Fruit fly (Drosophila melanogaster) whole organism, embryonic: ENCODE data around the gene Nrd1.
A peak's percentile ranks its signal among the peaks of the same experiment; 100 is the strongest.

ENCODE experiments used
- ATbp ChIP-seq: fragments of 200-800 bp; sonication (Bioruptor generic); optimal IDR thresholded peaks from 2 replicates; lab custom pipeline; 2017; ENCODE audit warnings: missing biosample characterization, mild to moderate bottlenecking, missing genetic modification characterization, missing genetic modification reagents
- CG10267 ChIP-seq: fragments of 200-800 bp; sonication (Bioruptor generic); optimal IDR thresholded peaks from 2 replicates; lab custom pipeline; 2018; ENCODE audit warnings: missing biosample characterization, mild to moderate bottlenecking, missing genetic modification characterization, moderate library complexity
- CG10366 ChIP-seq: fragments of 200-800 bp; sonication (Bioruptor generic); IDR thresholded peaks from 2 replicates; pipeline ENCODE4 v1.3.6; 2022; ENCODE audit warnings: missing biosample characterization, missing genetic modification characterization
- CG11398 ChIP-seq: fragments of 200-800 bp; sonication (Bioruptor generic); optimal IDR thresholded peaks from 2 replicates; lab custom pipeline; 2016; ENCODE audit warnings: missing biosample characterization, missing genetic modification characterization
- CG12769 ChIP-seq: fragments of 200-800 bp; sonication (Bioruptor generic); optimal IDR thresholded peaks from 2 replicates; lab custom pipeline; 2019; ENCODE audit warnings: missing biosample characterization, mild to moderate bottlenecking, missing genetic modification characterization, moderate library complexity
- CG17802 ChIP-seq: fragments of 200-800 bp; sonication (Bioruptor generic); optimal IDR thresholded peaks from 2 replicates; lab custom pipeline; 2018; ENCODE audit warnings: missing biosample characterization, mild to moderate bottlenecking, missing genetic modification characterization, moderate library complexity
- CG18619 ChIP-seq: fragments of 200-800 bp; sonication (Bioruptor generic); optimal IDR thresholded peaks from 3 replicates; lab custom pipeline; 2017; ENCODE audit warnings: missing biosample characterization, mild to moderate bottlenecking, missing genetic modification characterization
- CG2889 ChIP-seq: fragments of 200-800 bp; sonication (Bioruptor generic); IDR thresholded peaks from 3 replicates; pipeline ENCODE4 v1.3.6; 2022; ENCODE audit warnings: missing biosample characterization, missing genetic modification characterization
- CG34376 ChIP-seq: fragments of 200-800 bp; sonication (Bioruptor generic); optimal IDR thresholded peaks from 2 replicates; lab custom pipeline; 2018; ENCODE audit warnings: missing biosample characterization, mild to moderate bottlenecking, missing genetic modification characterization
- CG34422 ChIP-seq: fragments of 200-800 bp; sonication (Bioruptor generic); IDR thresholded peaks from 3 replicates; pipeline ENCODE4 v1.3.6; 2022; ENCODE audit warnings: missing biosample characterization, missing genetic modification characterization
- CG6654 ChIP-seq: fragments of 200-800 bp; sonication (Bioruptor generic); optimal IDR thresholded peaks from 2 replicates; lab custom pipeline; 2017; ENCODE audit warnings: missing biosample characterization, mild to moderate bottlenecking, missing genetic modification characterization
- CG7839 ChIP-seq: fragments of 200-800 bp; sonication (Bioruptor generic); optimal IDR thresholded peaks from 3 replicates; lab custom pipeline; 2018; ENCODE audit warnings: missing biosample characterization, mild to moderate bottlenecking, missing genetic modification characterization, moderate library complexity
- CG8089 ChIP-seq: fragments of 200-800 bp; sonication (Bioruptor generic); optimal IDR thresholded peaks from 3 replicates; lab custom pipeline; 2016; ENCODE audit warnings: missing biosample characterization, missing genetic modification characterization
- CG9215 ChIP-seq: fragments of 200-800 bp; sonication (Bioruptor generic); IDR thresholded peaks from 2 replicates; pipeline ENCODE4 v1.3.6; 2022; ENCODE audit warnings: missing biosample characterization, missing genetic modification characterization
- CoRest ChIP-seq: fragments of 200-800 bp; sonication (Bioruptor generic); optimal IDR thresholded peaks from 3 replicates; lab custom pipeline; 2018; ENCODE audit warnings: missing biosample characterization, mild to moderate bottlenecking, missing genetic modification characterization, moderate library complexity
- Dfd ChIP-seq, 2 experiments: fragments of >200 bp; optimal IDR thresholded peaks; 2 replicates each; lab custom pipeline; 2017; ENCODE audit warnings: missing biosample characterization in 2 of 2, missing genetic modification characterization in 2 of 2
- Dp ChIP-seq: fragments of 200-800 bp; sonication (Bioruptor generic); optimal IDR thresholded peaks from 2 replicates; lab custom pipeline; 2018; ENCODE audit warnings: missing biosample characterization, mild to moderate bottlenecking, missing genetic modification characterization, moderate library complexity
- Fer1 ChIP-seq: fragments of 200-800 bp; sonication (Bioruptor generic); optimal IDR thresholded peaks from 2 replicates; lab custom pipeline; 2017; ENCODE audit warnings: missing biosample characterization, mild to moderate bottlenecking, missing genetic modification characterization
- Hand ChIP-seq: fragments of 200-800 bp; sonication (Bioruptor generic); optimal IDR thresholded peaks from 2 replicates; lab custom pipeline; 2017; ENCODE audit warnings: mild to moderate bottlenecking, missing biosample characterization, missing genetic modification reagents, missing genetic modification characterization
- Hey ChIP-seq: fragments of 200-800 bp; sonication (Bioruptor generic); optimal IDR thresholded peaks from 3 replicates; lab custom pipeline; 2018; ENCODE audit warnings: missing biosample characterization, mild to moderate bottlenecking, missing genetic modification characterization
- Lhr ChIP-seq: fragments of 200-800 bp; sonication (Bioruptor generic); optimal IDR thresholded peaks from 3 replicates; lab custom pipeline; 2017; ENCODE audit warnings: mild to moderate bottlenecking, missing biosample characterization, missing genetic modification reagents, missing genetic modification characterization
- NC2α ChIP-seq: fragments of 200-800 bp; sonication (Bioruptor generic); optimal IDR thresholded peaks from 2 replicates; lab custom pipeline; 2016; ENCODE audit warnings: missing biosample characterization, missing genetic modification characterization
- Ravus ChIP-seq: fragments of 200-800 bp; sonication (Bioruptor generic); IDR thresholded peaks from 2 replicates; pipeline ENCODE4 v1.3.6; 2022; ENCODE audit warnings: missing biosample characterization, missing genetic modification characterization
- Rx ChIP-seq: fragments of 200-800 bp; sonication (Bioruptor generic); IDR thresholded peaks from 2 replicates; pipeline ENCODE4 v1.3.6; 2022; ENCODE audit warnings: missing biosample characterization, missing genetic modification characterization
- Scr ChIP-seq: fragments of 200-800 bp; sonication (Bioruptor generic); IDR thresholded peaks from 2 replicates; pipeline ENCODE4 v1.3.6; 2022; ENCODE audit warnings: missing biosample characterization, missing genetic modification characterization; ENCODE audit not compliant: partially characterized antibody
- Six4 ChIP-seq: fragments of 200-800 bp; sonication (Bioruptor generic); optimal IDR thresholded peaks from 2 replicates; lab custom pipeline; 2016; ENCODE audit warnings: missing biosample characterization, missing genetic modification characterization
- YL-1 ChIP-seq: fragments of 200-800 bp; sonication (Bioruptor generic); optimal IDR thresholded peaks from 3 replicates; lab custom pipeline; 2017; ENCODE audit warnings: missing biosample characterization, mild to moderate bottlenecking, missing genetic modification characterization
- abd-A ChIP-seq: fragments of 200-800 bp; sonication (Bioruptor generic); optimal IDR thresholded peaks from 3 replicates; lab custom pipeline; 2019; ENCODE audit warnings: missing biosample characterization, mild to moderate bottlenecking, missing genetic modification characterization, moderate library complexity
- az2 ChIP-seq: fragments of 200-800 bp; sonication (Bioruptor generic); optimal IDR thresholded peaks from 3 replicates; lab custom pipeline; 2016; ENCODE audit warnings: missing biosample characterization, missing genetic modification characterization
- btn ChIP-seq: fragments of 200-800 bp; sonication (Bioruptor generic); optimal IDR thresholded peaks from 2 replicates; lab custom pipeline; 2016; ENCODE audit warnings: missing biosample characterization, missing genetic modification characterization
- crp ChIP-seq, 2 experiments: fragments of 200-800 bp; sonication (Bioruptor generic); optimal IDR thresholded peaks; 2 replicates in 1 of 2; 3 replicates in 1 of 2; lab custom pipeline; 2017; ENCODE audit warnings: missing biosample characterization in 2 of 2, missing genetic modification characterization in 2 of 2, mild to moderate bottlenecking in 1 of 2, moderate library complexity in 1 of 2
- danr ChIP-seq: fragments of 200-800 bp; sonication (Bioruptor generic); IDR thresholded peaks from 2 replicates; pipeline ENCODE4 v1.3.6; 2022; ENCODE audit warnings: missing biosample characterization, missing genetic modification characterization
- dimm ChIP-seq: fragments of 200-800 bp; sonication (Bioruptor generic); IDR thresholded peaks from 2 replicates; pipeline ENCODE4 v1.3.6; 2022; ENCODE audit warnings: missing biosample characterization, missing genetic modification characterization
- dysf ChIP-seq: fragments of 200-800 bp; sonication (Bioruptor generic); IDR thresholded peaks from 3 replicates; pipeline ENCODE4 v1.3.6; 2022; ENCODE audit warnings: missing biosample characterization, missing genetic modification characterization
- gcm2 ChIP-seq: fragments of 200-800 bp; sonication (Bioruptor generic); optimal IDR thresholded peaks from 2 replicates; lab custom pipeline; 2016; ENCODE audit warnings: missing biosample characterization, missing genetic modification characterization
- gem ChIP-seq: fragments of 200-800 bp; sonication (Bioruptor generic); optimal IDR thresholded peaks from 2 replicates; lab custom pipeline; 2019; ENCODE audit warnings: missing biosample characterization, mild to moderate bottlenecking, missing genetic modification characterization, moderate library complexity
- grau ChIP-seq: fragments of 200-800 bp; optimal IDR thresholded peaks from 3 replicates; lab custom pipeline; 2019; ENCODE audit warnings: missing biosample characterization, mild to moderate bottlenecking, missing genetic modification characterization, moderate library complexity
- gt ChIP-seq: fragments of 200-800 bp; sonication (Bioruptor generic); IDR thresholded peaks from 2 replicates; pipeline ENCODE4 v1.3.6; 2022; ENCODE audit warnings: missing biosample characterization, missing genetic modification characterization
- insv ChIP-seq, 2 experiments: fragments of 200-800 bp; sonication (Bioruptor generic); optimal IDR thresholded peaks; 3 replicates each; lab custom pipeline; 2016 to 2018; ENCODE audit warnings: missing biosample characterization in 2 of 2, missing genetic modification characterization in 2 of 2
- jing ChIP-seq: fragments of 200-800 bp; sonication (Bioruptor generic); optimal IDR thresholded peaks from 2 replicates; lab custom pipeline; 2018; ENCODE audit warnings: missing biosample characterization, mild to moderate bottlenecking, missing genetic modification characterization
- ken ChIP-seq: fragments of 200-800 bp; sonication (Bioruptor generic); IDR thresholded peaks from 3 replicates; pipeline ENCODE4 v1.3.6; 2022; ENCODE audit warnings: missing biosample characterization, missing genetic modification characterization
- kni ChIP-seq: fragments of 200-800 bp; sonication (Bioruptor generic); optimal IDR thresholded peaks from 3 replicates; lab custom pipeline; 2017; ENCODE audit warnings: mild to moderate bottlenecking, missing biosample characterization, missing genetic modification reagents, missing genetic modification characterization
- maf-S ChIP-seq: fragments of 200-800 bp; sonication (Bioruptor generic); optimal IDR thresholded peaks from 2 replicates; lab custom pipeline; 2016; ENCODE audit warnings: missing biosample characterization, missing genetic modification characterization
- nerfin-2 ChIP-seq: fragments of 200-800 bp; sonication (Bioruptor generic); IDR thresholded peaks from 2 replicates; pipeline ENCODE4 v1.3.6; 2022; ENCODE audit warnings: missing biosample characterization, missing genetic modification characterization; ENCODE audit not compliant: partially characterized antibody
- peb ChIP-seq: fragments of 200-800 bp; sonication (Bioruptor generic); IDR thresholded peaks from 2 replicates; pipeline ENCODE4 v1.3.6; 2022; ENCODE audit warnings: missing biosample characterization, missing genetic modification characterization
- pita ChIP-seq: fragments of 200-800 bp; sonication (Bioruptor generic); optimal IDR thresholded peaks from 2 replicates; lab custom pipeline; 2017; ENCODE audit warnings: missing biosample characterization, mild to moderate bottlenecking, missing genetic modification characterization
- rib ChIP-seq: fragments of 200-800 bp; sonication (Bioruptor generic); IDR thresholded peaks from 2 replicates; pipeline ENCODE4 v1.3.6; 2022; ENCODE audit warnings: missing biosample characterization, missing genetic modification characterization
- sens ChIP-seq: fragments of 200-800 bp; sonication (Bioruptor generic); peaks from one replicate; lab custom pipeline; 2016; ENCODE audit warnings: missing biosample characterization, missing genetic modification characterization
- sim ChIP-seq: fragments of 200-800 bp; sonication (Bioruptor generic); IDR thresholded peaks from 2 replicates; pipeline ENCODE4 v1.3.6; 2022; ENCODE audit warnings: missing biosample characterization, missing genetic modification characterization
- sisA ChIP-seq: fragments of 200-800 bp; sonication (Bioruptor generic); IDR thresholded peaks from 2 replicates; pipeline ENCODE4 v1.3.6; 2022; ENCODE audit warnings: missing biosample characterization, missing genetic modification characterization
- tna ChIP-seq: fragments of 200-800 bp; sonication (Bioruptor generic); IDR thresholded peaks from 2 replicates; pipeline ENCODE4 v1.3.6; 2022; ENCODE audit warnings: missing biosample characterization, missing genetic modification characterization; ENCODE audit not compliant: partially characterized antibody
- zen2 ChIP-seq: fragments of 200-800 bp; sonication (Bioruptor generic); IDR thresholded peaks from 3 replicates; pipeline ENCODE4 v1.3.6; 2022; ENCODE audit warnings: missing biosample characterization, missing genetic modification characterization; ENCODE audit not compliant: partially characterized antibody

Gene Nrd1

DNA sequence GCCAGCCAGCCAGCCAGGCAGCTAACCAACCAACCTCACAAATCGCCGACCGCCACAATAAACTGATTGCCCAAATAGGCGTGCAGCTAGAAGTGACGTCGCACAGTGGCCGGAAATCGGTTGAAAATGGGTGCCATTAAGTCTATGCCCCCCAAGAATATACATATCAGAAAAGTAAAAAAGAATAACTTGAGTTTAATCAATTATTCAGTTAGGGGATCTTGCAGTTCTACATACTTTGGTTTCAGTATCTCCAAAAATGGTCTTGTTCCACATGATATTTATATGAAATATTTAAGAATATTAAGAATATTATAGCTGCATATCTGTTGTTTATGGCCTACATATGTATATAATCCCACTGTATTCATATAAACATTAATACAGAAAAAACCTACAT lies 16.7 kb upstream of the Nrd1 start (continued):
- TF ChIP-seq gcm2 (GFP tag; lab: Kevin White, UChicago) (no peak), gt (GFP tag; lab: Robert Waterston, UW) (no peak), jing (GFP tag; lab: Kevin White, UChicago) (no peak), CG9215 (GFP tag; lab: Robert Waterston, UW) (no peak), CG18619 (GFP tag; lab: Kevin White, UChicago) (peak; percentile 37), CG2889 (GFP tag; lab: Robert Waterston, UW) (no peak), rib (GFP tag; lab: Robert Waterston, UW) (no peak), sisA (GFP tag; lab: Robert Waterston, UW) (no peak), ken (GFP tag; lab: Robert Waterston, UW) (no peak), ATbp (peak; percentile 32), btn (GFP tag; lab: Kevin White, UChicago) (no peak), CG10366 (GFP tag; lab: Robert Waterston, UW) (peak; percentile 32; the same call in 1 of the 2 replicates), grau (tag; lab: Kevin White, UChicago) (peak; percentile 67), insv (GFP tag; optimal IDR thresholded peaks at IDR 0.05; lab: Kevin White, UChicago) (no peak), CoRest (tag; lab: Kevin White, UChicago) (peak; percentile 54), gem (tag; lab: Kevin White, UChicago) (peak; percentile 71), danr (GFP tag; lab: Robert Waterston, UW) (no peak), kni (GFP tag; lab: Kevin White, UChicago) (no peak), CG34376 (GFP tag; lab: Kevin White, UChicago) (no peak), Rx (no peak), crp (GFP tag; optimal IDR thresholded peaks at IDR 0.05; lab: Kevin White, UChicago) (no peak), az2 (GFP tag; lab: Kevin White, UChicago) (peak; percentile 20), sens (GFP tag; lab: Kevin White, UChicago) (peak; percentile 66), Lhr (GFP tag; lab: Kevin White, UChicago) (no peak), Hand (GFP tag; lab: Kevin White, UChicago) (no peak), abd-A (tag; lab: Kevin White, UChicago) (no peak), CG34422 (GFP tag; lab: Robert Waterston, UW) (no peak), CG11398 (GFP tag; lab: Kevin White, UChicago) (no peak), dimm (GFP tag; lab: Robert Waterston, UW) (no peak), NC2α (GFP tag; lab: Kevin White, UChicago) (no peak), zen2 (GFP tag; lab: Robert Waterston, UW) (no peak), Six4 (no peak), CG17802 (tag; lab: Kevin White, UChicago) (no peak), Hey (peak; percentile 2), CG7839 (tag; lab: Kevin White, UChicago) (peak; percentile 20), YL-1 (no peak), nerfin-2 (GFP tag; lab: Robert Waterston, UW) (no peak), peb (GFP tag; lab: Robert Waterston, UW) (no peak), CG10267 (peak; percentile 6), CG6654 (GFP tag; lab: Kevin White, UChicago) (no peak), Dfd (GFP tag; optimal IDR thresholded peaks at IDR 0.05; lab: Kevin White, UChicago) (no peak), Ravus (GFP tag; lab: Robert Waterston, UW) (no peak), pita (GFP tag; lab: Kevin White, UChicago) (no peak), CG8089 (GFP tag; lab: Kevin White, UChicago) (no peak), CG12769 (tag; lab: Kevin White, UChicago) (no peak), sim (no peak), Fer1 (GFP tag; lab: Kevin White, UChicago) (peak; percentile 50), tna (0 out of 2 replicates have a peak, but pooled peaks have one; percentile 25), Scr (GFP tag; lab: Robert Waterston, UW) (no peak), maf-S (no peak), Dp (no peak), dysf (peak; percentile 60; the same call in 2 of the 3 replicates)
